Worm (Caenorhabditis elegans) whole organism, young adult: ENCODE data around the gene W04G3.13.

Source experiments
- B0019.2 ChIP-seq: fragments of 200-800 bp; sonication (Bioruptor generic); conservative IDR thresholded peaks from 2 replicates; pipeline ENCODE4 v1.3.6; 2022; ENCODE audit warnings: missing genetic modification reagents, missing genetic modification characterization, missing compliant biosample characterization
- B0336.3 ChIP-seq: fragments of 200-800 bp; sonication (Bioruptor generic); IDR thresholded peaks from 2 replicates; pipeline ENCODE4 v1.3.6; 2022; ENCODE audit warnings: missing genetic modification characterization, missing compliant biosample characterization
- C17E4.6 ChIP-seq: fragments of 200-800 bp; sonication (Bioruptor generic); IDR thresholded peaks from 2 replicates; pipeline ENCODE4 v1.3.6; 2022; ENCODE audit warnings: missing genetic modification reagents, missing genetic modification characterization, missing compliant biosample characterization
- F33H1.4 ChIP-seq: fragments of 200-800 bp; sonication (Bioruptor generic); IDR thresholded peaks from 2 replicates; pipeline ENCODE4 v1.3.6; 2022; ENCODE audit warnings: missing genetic modification reagents, missing genetic modification characterization, missing compliant biosample characterization
- F52B5.7 ChIP-seq: sonication (generic microtip); optimal IDR thresholded peaks from 2 replicates; lab custom pipeline; 2016; ENCODE audit warnings: mild to moderate bottlenecking, missing genetic modification characterization, missing compliant biosample characterization
- F55B11.4 ChIP-seq: sonication (generic microtip); optimal IDR thresholded peaks from 2 replicates; lab custom pipeline; 2016; ENCODE audit warnings: missing compliant biosample characterization, missing genetic modification characterization, borderline replicate concordance; ENCODE audit not compliant: insufficient read depth
- K11D2.4 ChIP-seq: fragments of 200-800 bp; sonication (Bioruptor generic); IDR thresholded peaks from 2 replicates; pipeline ENCODE4 v1.3.6; 2022; ENCODE audit warnings: missing genetic modification reagents, missing genetic modification characterization, missing compliant biosample characterization
- T26A5.8 ChIP-seq: sonication (generic microtip); optimal IDR thresholded peaks from 2 replicates; lab custom pipeline; 2016; ENCODE audit warnings: missing genetic modification characterization, missing compliant biosample characterization
- Y79H2A.3 ChIP-seq: fragments of 200-800 bp; sonication (Bioruptor generic); conservative IDR thresholded peaks from 2 replicates; pipeline ENCODE4 v1.3.6; 2022; ENCODE audit warnings: missing genetic modification reagents, missing genetic modification characterization, missing compliant biosample characterization
- ama-1 ChIP-seq, 3 experiments: fragments of 150-350 bp in 1 of 3; sonication (generic microtip) in 2 of 3; optimal IDR thresholded peaks; 2 replicates each; lab custom pipeline; 2014 to 2018; ENCODE audit warnings: missing biosample characterization in 2 of 3, missing genetic modification characterization in 2 of 3, missing genetic modification reagents in 2 of 3
- atf-7 ChIP-seq: sonication (generic microtip); optimal IDR thresholded peaks from 2 replicates; lab custom pipeline; 2017; ENCODE audit warnings: mild to moderate bottlenecking, missing genetic modification characterization, missing compliant biosample characterization
- attf-6 ChIP-seq: fragments of 200-800 bp; sonication (Bioruptor generic); IDR thresholded peaks from 2 replicates; pipeline ENCODE4 v1.3.6; 2022; ENCODE audit warnings: missing genetic modification reagents, missing genetic modification characterization, missing compliant biosample characterization
- ccch-3 ChIP-seq: fragments of 200-800 bp; sonication (Bioruptor generic); optimal IDR thresholded peaks from 2 replicates; lab custom pipeline; 2018; ENCODE audit warnings: mild to moderate bottlenecking, missing genetic modification characterization, missing compliant biosample characterization
- cebp-1 ChIP-seq, 2 experiments: fragments of 200-800 bp in 1 of 2; sonication (Bioruptor generic) in 1 of 2; sonication (generic microtip) in 1 of 2; IDR thresholded peaks in 1 of 2; optimal IDR thresholded peaks in 1 of 2; 2 replicates each; pipeline versions ENCODE4 v1.3.6 to Lab custom; 2017 to 2022; ENCODE audit warnings: missing compliant biosample characterization in 2 of 2, missing genetic modification characterization in 2 of 2, mild to moderate bottlenecking in 1 of 2, missing genetic modification reagents in 1 of 2, moderate library complexity in 1 of 2
- ceh-100 ChIP-seq: fragments of 200-800 bp; sonication (Bioruptor generic); IDR thresholded peaks from 2 replicates; pipeline ENCODE4 v1.3.6; 2022; ENCODE audit warnings: missing genetic modification reagents, missing genetic modification characterization, missing compliant biosample characterization
- ceh-27 ChIP-seq: fragments of 200-800 bp; sonication (Bioruptor generic); optimal IDR thresholded peaks from 2 replicates; lab custom pipeline; 2018; ENCODE audit warnings: mild to moderate bottlenecking, missing genetic modification characterization, moderate library complexity, missing compliant biosample characterization
- dox-1 ChIP-seq: fragments of 200-800 bp; sonication (Bioruptor generic); IDR thresholded peaks from 2 replicates; pipeline ENCODE4 v1.3.6; 2022; ENCODE audit warnings: missing genetic modification reagents, missing genetic modification characterization, missing compliant biosample characterization
- efl-1 ChIP-seq: fragments of 150-350 bp; optimal IDR thresholded peaks from 2 replicates; lab custom pipeline; 2014; ENCODE audit warnings: missing biosample characterization, missing genetic modification reagents, missing genetic modification characterization
- egl-44 ChIP-seq: fragments of 200-800 bp; sonication (Bioruptor generic); IDR thresholded peaks from 2 replicates; pipeline ENCODE4 v1.3.6; 2022; ENCODE audit warnings: missing genetic modification reagents, missing genetic modification characterization, missing compliant biosample characterization
- egrh-3 ChIP-seq: fragments of 200-800 bp; sonication (Bioruptor generic); IDR thresholded peaks from 2 replicates; pipeline ENCODE4 v1.3.6; 2022; ENCODE audit warnings: missing genetic modification reagents, missing genetic modification characterization, missing compliant biosample characterization
- fkh-3 ChIP-seq: sonication (generic microtip); optimal IDR thresholded peaks from 2 replicates; lab custom pipeline; 2016; ENCODE audit warnings: mild to moderate bottlenecking, missing genetic modification characterization, missing compliant biosample characterization
- gei-17 ChIP-seq: fragments of 200-800 bp; sonication (Bioruptor generic); optimal IDR thresholded peaks from 2 replicates; lab custom pipeline; 2018; ENCODE audit warnings: mild to moderate bottlenecking, missing genetic modification characterization, missing compliant biosample characterization
- hmg-1.2 ChIP-seq: fragments of 200-800 bp; sonication (Bioruptor generic); IDR thresholded peaks from 2 replicates; pipeline ENCODE4 v1.3.6; 2022; ENCODE audit warnings: missing genetic modification reagents, missing genetic modification characterization, missing compliant biosample characterization
- hmg-20 ChIP-seq: fragments of 200-800 bp; sonication (Bioruptor generic); IDR thresholded peaks from 2 replicates; pipeline ENCODE4 v1.3.6; 2022; ENCODE audit warnings: missing genetic modification reagents, missing genetic modification characterization, missing compliant biosample characterization
- hrde-1 ChIP-seq: sonication (generic microtip); optimal IDR thresholded peaks from 2 replicates; lab custom pipeline; 2016; ENCODE audit warnings: missing genetic modification characterization, mild to moderate bottlenecking, missing compliant biosample characterization, moderate library complexity, missing genotype, missing genetic modification reagents, borderline replicate concordance
- let-607 ChIP-seq, 2 experiments: fragments of 200-800 bp in 1 of 2; sonication (Bioruptor generic) in 1 of 2; sonication (generic microtip) in 1 of 2; optimal IDR thresholded peaks; 2 replicates each; lab custom pipeline; 2016 to 2018; ENCODE audit warnings: mild to moderate bottlenecking in 2 of 2, missing compliant biosample characterization in 2 of 2, missing genetic modification characterization in 2 of 2, moderate library complexity in 2 of 2, missing genotype in 1 of 2
- lin-26 ChIP-seq: fragments of 200-800 bp; sonication (Bioruptor generic); IDR thresholded peaks from 2 replicates; pipeline ENCODE4 v1.3.6; 2022; ENCODE audit warnings: missing genetic modification reagents, missing genetic modification characterization, missing compliant biosample characterization
- lin-40 ChIP-seq: sonication (generic microtip); optimal IDR thresholded peaks from 2 replicates; lab custom pipeline; 2016; ENCODE audit warnings: missing genetic modification characterization, mild to moderate bottlenecking, missing compliant biosample characterization, missing genotype, missing genetic modification reagents
- madf-10 ChIP-seq: sonication (generic microtip); optimal IDR thresholded peaks from 2 replicates; lab custom pipeline; 2016; ENCODE audit warnings: mild to moderate bottlenecking, missing genetic modification characterization, missing compliant biosample characterization
- madf-3 ChIP-seq: fragments of 200-800 bp; sonication (Bioruptor generic); IDR thresholded peaks from 2 replicates; pipeline ENCODE4 v1.3.6; 2022; ENCODE audit warnings: missing genetic modification reagents, missing genetic modification characterization, missing compliant biosample characterization
- madf-8 ChIP-seq: fragments of 200-800 bp; sonication (Bioruptor generic); conservative IDR thresholded peaks from 2 replicates; pipeline ENCODE4 v1.3.6; 2022; ENCODE audit warnings: missing genetic modification reagents, missing genetic modification characterization, missing compliant biosample characterization
- nfyb-1 ChIP-seq: fragments of 200-800 bp; sonication (Bioruptor generic); IDR thresholded peaks from 2 replicates; pipeline ENCODE4 v1.3.6; 2022; ENCODE audit warnings: missing genetic modification reagents, missing genetic modification characterization, missing compliant biosample characterization
- nhr-80 ChIP-seq: sonication (generic microtip); optimal IDR thresholded peaks from 2 replicates; lab custom pipeline; 2016; ENCODE audit warnings: missing genetic modification characterization, missing compliant biosample characterization
- pha-4 ChIP-seq: fragments of 150-350 bp; sonication (generic microtip); optimal IDR thresholded peaks from 2 replicates; lab custom pipeline; 2014; ENCODE audit warnings: missing biosample characterization, missing genetic modification reagents, missing genetic modification characterization
- rcor-1 ChIP-seq: fragments of 200-800 bp; sonication (Bioruptor generic); IDR thresholded peaks from 2 replicates; pipeline ENCODE4 v1.3.6; 2022; ENCODE audit warnings: missing genetic modification reagents, missing genetic modification characterization, missing compliant biosample characterization
- snpc-3.4 ChIP-seq: sonication (generic microtip); optimal IDR thresholded peaks from 2 replicates; lab custom pipeline; 2017; ENCODE audit warnings: missing genetic modification characterization, mild to moderate bottlenecking, missing compliant biosample characterization, antibody characterized with exemption, moderate library complexity, missing genotype, missing genetic modification reagents
- tbp1 ChIP-seq: fragments of 200-800 bp; sonication (Bioruptor generic); optimal IDR thresholded peaks from 2 replicates; lab custom pipeline; 2018; ENCODE audit warnings: mild to moderate bottlenecking, missing genetic modification characterization, missing compliant biosample characterization
- unc-130 ChIP-seq: sonication (generic microtip); optimal IDR thresholded peaks from 2 replicates; lab custom pipeline; 2016; ENCODE audit warnings: missing genetic modification reagents, missing genetic modification characterization, missing compliant biosample characterization
- unc-62 ChIP-seq: fragments of 150-350 bp; optimal IDR thresholded peaks from 2 replicates; lab custom pipeline; 2014; ENCODE audit warnings: missing biosample characterization, missing genetic modification reagents, missing genetic modification characterization
- xnd-1 ChIP-seq: sonication (generic microtip); optimal IDR thresholded peaks from 2 replicates; lab custom pipeline; 2016; ENCODE audit warnings: missing genotype, missing genetic modification reagents, missing genetic modification characterization, missing compliant biosample characterization
- ztf-6 ChIP-seq: fragments of 200-800 bp; sonication (Bioruptor generic); IDR thresholded peaks from 2 replicates; pipeline ENCODE4 v1.3.6; 2022; ENCODE audit warnings: missing genetic modification reagents, missing genetic modification characterization, missing compliant biosample characterization

W04G3.13 gene

DNA sequence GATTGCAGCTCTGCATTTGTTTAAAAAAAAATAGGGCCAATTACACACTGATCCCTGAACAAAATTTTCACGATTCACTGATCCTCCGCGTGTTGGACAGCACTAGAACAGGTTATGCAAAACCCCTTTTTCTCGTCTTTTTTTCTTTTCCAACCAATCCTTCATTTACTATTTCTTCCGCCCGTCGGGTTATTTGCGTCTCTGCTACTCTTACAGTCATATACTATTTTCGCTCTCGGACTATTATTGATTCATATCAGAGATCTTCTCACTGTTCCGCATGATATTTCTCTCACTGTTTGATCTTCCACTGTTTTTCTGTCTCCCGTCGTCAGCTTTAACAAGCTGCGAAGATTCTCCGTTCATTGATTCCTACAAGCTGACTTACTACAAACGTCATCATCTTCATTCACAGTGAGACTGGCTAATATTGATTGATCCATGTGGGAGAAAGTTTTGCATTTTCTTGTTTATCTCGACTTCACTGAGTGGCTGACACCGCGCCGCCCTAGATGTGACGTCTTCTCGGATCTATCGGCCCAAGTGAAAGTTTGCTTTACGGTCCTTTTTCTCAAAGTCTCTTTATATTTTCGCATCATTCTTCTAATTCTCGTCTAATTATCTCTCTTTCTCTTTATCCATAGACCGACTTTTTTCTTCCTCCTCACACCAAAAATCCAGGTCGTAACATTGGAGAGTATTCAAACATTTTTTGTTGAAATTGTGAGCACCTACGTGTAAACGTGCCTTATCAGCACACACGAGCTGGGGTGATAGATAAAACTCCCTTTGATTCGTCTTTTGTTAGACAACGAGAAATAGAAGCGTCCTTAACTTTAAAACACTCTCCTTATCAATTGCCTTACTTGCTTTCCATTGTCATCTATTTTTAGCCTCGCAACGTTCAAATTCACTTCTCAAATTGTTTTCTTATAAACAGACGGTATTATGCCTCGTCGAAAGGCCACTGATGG, 43.2 kb downstream of the W04G3.13 start:
- peak; percentile 20; the same call in 1 of the 2 replicates for TF ChIP-seq hmg-1.2 (GFP tag; lab: Robert Waterston, UW)
- TF ChIP-seq nhr-80: peak; percentile 53
- TF ChIP-seq lin-26: no peak

DNA sequence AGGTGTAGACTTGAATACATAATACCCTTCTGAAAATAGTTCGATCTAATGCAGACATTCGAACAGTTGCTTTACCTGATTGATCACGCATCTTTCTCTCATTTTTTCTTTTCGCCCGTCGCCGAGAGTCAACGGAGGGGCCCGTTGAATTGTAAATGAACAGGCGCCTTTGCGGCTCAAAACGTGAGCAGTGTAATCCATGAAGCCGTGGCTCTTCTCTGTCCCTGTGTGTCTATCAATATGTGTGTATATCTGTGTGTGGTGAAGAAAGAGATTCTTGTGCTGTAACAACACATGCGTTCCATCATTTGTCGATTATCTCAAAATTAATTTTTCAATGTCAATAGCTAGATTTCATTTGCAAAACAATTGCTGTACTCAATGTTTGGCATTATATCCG, 44.0 kb downstream of the W04G3.13 start:
- TF ChIP-seq K11D2.4 (GFP tag; lab: Robert Waterston, UW): no peak
- no peak for TF ChIP-seq efl-1
- TF ChIP-seq egl-44 (GFP tag; lab: Robert Waterston, UW): no peak
- no peak for TF ChIP-seq let-607 (tag; optimal IDR thresholded peaks at IDR 0.05; lab: Kevin White, UChicago)
- no peak for TF ChIP-seq atf-7 (tag; lab: Kevin White, UChicago)
- TF ChIP-seq madf-3 (GFP tag; lab: Robert Waterston, UW): no peak
- no peak for TF ChIP-seq xnd-1 (tag; lab: Kevin White, UChicago)
- no peak for TF ChIP-seq F55B11.4 (tag; lab: Kevin White, UChicago)
- no peak for TF ChIP-seq ccch-3
- TF ChIP-seq ceh-27 (GFP tag; lab: Kevin White, UChicago): no peak
- TF ChIP-seq nfyb-1 (GFP tag; lab: Robert Waterston, UW): no peak
- TF ChIP-seq hmg-20 (GFP tag; lab: Robert Waterston, UW): no peak
- no peak for TF ChIP-seq unc-62 (GFP tag; lab: Kevin White, UChicago)
- no peak for TF ChIP-seq B0019.2 (GFP tag; lab: Robert Waterston, UW)
- no peak for TF ChIP-seq hrde-1 (tag; lab: Kevin White, UChicago)
- no peak for TF ChIP-seq ceh-100 (GFP tag; lab: Robert Waterston, UW)
- no peak for TF ChIP-seq fkh-3 (tag; lab: Kevin White, UChicago)
- TF ChIP-seq nhr-80: no peak

DNA sequence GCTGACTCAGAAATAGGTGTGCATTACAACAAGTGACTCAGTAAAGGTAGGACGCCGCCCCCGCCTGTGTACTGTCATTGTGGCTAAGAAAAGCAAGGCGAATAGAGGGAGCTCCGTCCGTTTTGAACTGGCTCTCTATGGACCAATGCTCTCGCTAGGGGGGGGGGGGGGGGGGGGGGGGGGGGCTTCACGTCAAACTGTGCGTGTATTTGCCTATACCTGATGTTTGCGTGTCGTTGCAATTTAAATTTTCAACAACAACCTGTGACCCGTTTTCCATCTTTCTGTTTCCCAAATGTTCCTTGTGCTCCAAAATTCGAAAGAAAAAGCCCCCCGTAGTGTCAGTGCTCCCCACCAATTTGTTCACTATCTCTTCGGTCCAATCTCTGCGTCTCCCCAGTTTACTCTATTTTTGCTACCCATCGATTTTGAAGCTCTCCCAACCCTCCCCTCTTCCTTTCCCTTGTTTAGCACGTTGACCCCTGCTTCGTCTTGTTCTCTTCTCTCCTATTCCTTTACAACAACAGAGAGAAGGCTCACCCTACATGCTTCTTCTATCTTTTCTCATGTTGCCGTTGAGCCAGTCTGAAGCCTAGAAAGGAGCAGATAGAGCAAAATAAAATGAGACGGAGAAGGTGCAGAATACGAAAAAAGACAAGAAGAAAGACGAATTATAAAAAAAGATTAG, 45.0 kb downstream of the W04G3.13 start:
- no peak for TF ChIP-seq pha-4
- TF ChIP-seq lin-40 (tag; lab: Kevin White, UChicago): peak; percentile 18
- 0 out of 2 replicates have a peak, but pooled peaks have one; percentile 28 for TF ChIP-seq dox-1
- TF ChIP-seq unc-130 (GFP tag; lab: Kevin White, UChicago): no peak
- no peak for TF ChIP-seq egl-44 (GFP tag; lab: Robert Waterston, UW)
- TF ChIP-seq gei-17 (GFP tag; lab: Kevin White, UChicago): no peak
- no peak for TF ChIP-seq ztf-6 (GFP tag; lab: Robert Waterston, UW)
- TF ChIP-seq madf-10 (tag; lab: Kevin White, UChicago): no peak
- no peak for TF ChIP-seq Y79H2A.3 (GFP tag; lab: Robert Waterston, UW)
- TF ChIP-seq madf-8 (GFP tag; lab: Robert Waterston, UW): no peak
- no peak for TF ChIP-seq nfyb-1 (GFP tag; lab: Robert Waterston, UW)
- TF ChIP-seq hmg-20 (GFP tag; lab: Robert Waterston, UW): 0 out of 2 replicates have a peak, but pooled peaks have one; percentile 29
- TF ChIP-seq F52B5.7 (tag; lab: Kevin White, UChicago): no peak
- no peak for TF ChIP-seq tbp1 (GFP tag; lab: Kevin White, UChicago)
- no peak for TF ChIP-seq rcor-1 (GFP tag; lab: Robert Waterston, UW)
- TF ChIP-seq B0336.3: no peak
- TF ChIP-seq C17E4.6 (GFP tag; lab: Robert Waterston, UW): no peak
- TF ChIP-seq attf-6: no peak
- TF ChIP-seq snpc-3.4 (tag; lab: Kevin White, UChicago): no peak
- no peak for TF ChIP-seq T26A5.8
- TF ChIP-seq F33H1.4 (GFP tag; lab: Robert Waterston, UW): no peak
- no peak for TF ChIP-seq cebp-1 (GFP tag; IDR thresholded peaks at IDR 0.05; lab: Robert Waterston, UW)
- peak; percentile 27 for TF ChIP-seq cebp-1 (tag; optimal IDR thresholded peaks at IDR 0.05; lab: Kevin White, UChicago)
- TF ChIP-seq ama-1 (optimal IDR thresholded peaks at IDR 0.05; lab: Kevin White, UChicago): no peak
- no peak for TF ChIP-seq ama-1 (GFP tag; optimal IDR thresholded peaks at IDR 0.05; lab: Kevin White, UChicago)
- TF ChIP-seq ceh-27 (GFP tag; lab: Kevin White, UChicago): no peak
- peak; percentile 23 for TF ChIP-seq nhr-80
- peak; percentile 27; the same call in 1 of the 2 replicates for TF ChIP-seq egrh-3 (GFP tag; lab: Robert Waterston, UW)
